Fruit fly (Drosophila melanogaster) whole organism, prepupa: ENCODE data around the gene kibra.

Source experiments
- CG11762 ChIP-seq: fragments of 200-800 bp; sonication (Bioruptor generic); optimal IDR thresholded peaks from 3 replicates; lab custom pipeline; 2016; ENCODE audit warnings: missing biosample characterization, missing genetic modification characterization; ENCODE audit not compliant: insufficient read depth
- CG3032 ChIP-seq: fragments of 200-800 bp; optimal IDR thresholded peaks from 2 replicates; lab custom pipeline; 2019; ENCODE audit warnings: missing biosample characterization, mild to moderate bottlenecking, missing genetic modification characterization, moderate library complexity
- CG3919 ChIP-seq: fragments of 200-800 bp; sonication (Bioruptor generic); optimal IDR thresholded peaks from 3 replicates; lab custom pipeline; 2016; ENCODE audit warnings: missing biosample characterization, missing genetic modification characterization
- CG6163 ChIP-seq: fragments of 200-800 bp; sonication (Bioruptor generic); IDR thresholded peaks from 3 replicates; pipeline ENCODE4 v1.3.6; 2022; ENCODE audit warnings: missing biosample characterization, missing genetic modification characterization
- Lpt ChIP-seq: fragments of 200-800 bp; sonication (Bioruptor generic); optimal IDR thresholded peaks from 3 replicates; lab custom pipeline; 2016; ENCODE audit warnings: missing biosample characterization, missing genetic modification characterization
- cyc ChIP-seq: fragments of 200-800 bp; sonication (Bioruptor generic); optimal IDR thresholded peaks from 3 replicates; lab custom pipeline; 2016; ENCODE audit warnings: missing biosample characterization, missing genetic modification characterization

dm6 chr3R:14736674-14737073 lies 12.6 kb upstream of the kibra start:
- TF ChIP-seq CG3032 (tag; lab: Kevin White, UChicago): no peak
- no peak for TF ChIP-seq cyc (GFP tag; lab: Kevin White, UChicago)
- no peak for TF ChIP-seq Lpt (GFP tag; lab: Kevin White, UChicago)
- no peak for TF ChIP-seq CG11762 (GFP tag; lab: Kevin White, UChicago)
- no peak for TF ChIP-seq CG6163 (GFP tag; lab: Robert Waterston, UW)
- no peak for TF ChIP-seq CG3919
